Fruit fly (Drosophila melanogaster) whole organism, adult: ENCODE results near the gene CG12974.

Source experiments
- CG11617 ChIP-seq: fragments of 200-800 bp; sonication (Bioruptor generic); optimal IDR thresholded peaks from 2 replicates; lab custom pipeline; 2017; ENCODE audit warnings: mild to moderate bottlenecking, missing biosample characterization, missing genetic modification reagents, missing genetic modification characterization
- CG12768 ChIP-seq: fragments of 200-800 bp; sonication (Bioruptor generic); optimal IDR thresholded peaks from 2 replicates; lab custom pipeline; 2017; ENCODE audit warnings: missing biosample characterization, missing genetic modification characterization, mild to moderate bottlenecking, moderate library complexity, missing genetic modification reagents
- CG14711 ChIP-seq: fragments of 200-800 bp; sonication (Bioruptor generic); optimal IDR thresholded peaks from 2 replicates; lab custom pipeline; 2018; ENCODE audit warnings: missing biosample characterization, mild to moderate bottlenecking, missing genetic modification characterization, moderate library complexity
- CG1620 ChIP-seq: fragments of 200-800 bp; sonication (Bioruptor generic); optimal IDR thresholded peaks from 2 replicates; lab custom pipeline; 2016; ENCODE audit warnings: missing biosample characterization, missing genetic modification characterization
- CG33017 ChIP-seq: fragments of 200-800 bp; sonication (Bioruptor generic); optimal IDR thresholded peaks from 2 replicates; lab custom pipeline; 2018; ENCODE audit warnings: missing biosample characterization, mild to moderate bottlenecking, missing genetic modification characterization, moderate library complexity
- CG5204 ChIP-seq: fragments of 200-800 bp; sonication (Bioruptor generic); optimal IDR thresholded peaks from 2 replicates; lab custom pipeline; 2016; ENCODE audit warnings: missing biosample characterization, missing genetic modification characterization
- CG7045 ChIP-seq: fragments of 200-800 bp; sonication (Bioruptor generic); optimal IDR thresholded peaks from 2 replicates; lab custom pipeline; 2017; ENCODE audit warnings: missing biosample characterization, mild to moderate bottlenecking, missing genetic modification characterization
- CG7101 ChIP-seq: fragments of 200-800 bp; sonication (Bioruptor generic); optimal IDR thresholded peaks from 2 replicates; lab custom pipeline; 2018; ENCODE audit warnings: missing biosample characterization, mild to moderate bottlenecking, missing genetic modification characterization, moderate library complexity
- Clk ChIP-seq: fragments of 200-800 bp; sonication (Bioruptor generic); optimal IDR thresholded peaks from 2 replicates; lab custom pipeline; 2017; ENCODE audit warnings: missing biosample characterization, missing genetic modification characterization
- Crg-1 ChIP-seq: fragments of 200-800 bp; sonication (Bioruptor generic); optimal IDR thresholded peaks from 2 replicates; lab custom pipeline; 2016; ENCODE audit warnings: missing biosample characterization, missing genetic modification characterization
- Hr96 ChIP-seq: fragments of 200-800 bp; sonication (Bioruptor generic); optimal IDR thresholded peaks from 2 replicates; lab custom pipeline; 2016; ENCODE audit warnings: missing biosample characterization, missing genetic modification characterization
- Mnt ChIP-seq: fragments of 200-800 bp; sonication (Bioruptor generic); optimal IDR thresholded peaks from 2 replicates; lab custom pipeline; 2016; ENCODE audit warnings: missing biosample characterization, mild to moderate bottlenecking, missing genetic modification characterization
- bab1 ChIP-seq: fragments of 200-800 bp; sonication (Bioruptor generic); optimal IDR thresholded peaks from 3 replicates; lab custom pipeline; 2019; ENCODE audit warnings: missing biosample characterization, mild to moderate bottlenecking, missing genetic modification characterization, moderate library complexity
- cic ChIP-seq: fragments of 200-800 bp; sonication (Bioruptor generic); optimal IDR thresholded peaks from 2 replicates; lab custom pipeline; 2017; ENCODE audit warnings: missing biosample characterization, mild to moderate bottlenecking, missing genetic modification characterization, moderate library complexity
- cnc ChIP-seq, 2 experiments: fragments of >200 bp; optimal IDR thresholded peaks; 2 replicates each; lab custom pipeline; 2017
- kay ChIP-seq: fragments of 200-800 bp; sonication (Bioruptor generic); peaks from one replicate; lab custom pipeline; 2016; ENCODE audit warnings: missing biosample characterization, missing genetic modification characterization, borderline replicate concordance
- ovo ChIP-seq: fragments of 200-800 bp; sonication (Bioruptor generic); optimal IDR thresholded peaks from 2 replicates; lab custom pipeline; 2016; ENCODE audit warnings: missing biosample characterization, missing genetic modification characterization
- pad ChIP-seq: fragments of 200-800 bp; sonication (Bioruptor generic); optimal IDR thresholded peaks from 3 replicates; lab custom pipeline; 2017; ENCODE audit warnings: missing biosample characterization, missing genetic modification characterization, mild to moderate bottlenecking, moderate library complexity, missing genetic modification reagents
- tj ChIP-seq: fragments of 200-800 bp; sonication (Bioruptor generic); optimal IDR thresholded peaks from 3 replicates; lab custom pipeline; 2017; ENCODE audit warnings: missing biosample characterization, mild to moderate bottlenecking, missing genetic modification characterization, moderate library complexity
- toe ChIP-seq: fragments of 200-800 bp; sonication (Bioruptor generic); optimal IDR thresholded peaks from 2 replicates; lab custom pipeline; 2016; ENCODE audit warnings: missing biosample characterization, missing genetic modification characterization

The CG12974 gene

DNA sequence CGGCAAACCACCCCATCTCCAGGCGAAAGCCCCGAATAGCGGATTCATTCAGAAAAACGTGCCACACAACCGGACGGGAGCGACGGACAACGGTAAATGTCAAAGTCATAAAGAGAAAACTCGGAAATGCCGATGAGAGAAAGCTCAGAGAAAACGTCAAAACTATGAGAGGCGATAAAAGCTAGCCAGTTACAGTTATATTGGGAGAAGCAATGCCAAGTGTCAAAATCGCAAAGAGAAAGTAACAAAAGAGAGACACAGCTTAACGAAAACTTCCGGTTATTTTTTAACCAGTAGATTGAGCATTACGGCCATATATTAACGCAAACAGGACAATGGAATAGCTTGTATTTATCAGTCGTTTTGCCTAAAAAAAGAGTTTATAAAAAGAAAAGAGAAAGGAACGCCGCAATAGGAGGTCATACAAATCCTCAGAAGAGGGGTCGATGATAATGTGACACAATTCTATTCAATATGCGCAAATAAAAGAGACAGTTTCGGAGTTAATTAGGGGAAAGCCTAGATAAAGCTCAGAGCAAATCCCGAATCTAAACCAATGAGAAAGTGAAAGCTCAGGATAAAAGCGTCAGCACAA is 33.6 kb upstream of the CG12974 start:
- TF ChIP-seq pad (GFP tag; lab: Kevin White, UChicago) (peak; percentile 0), CG7045 (GFP tag; lab: Kevin White, UChicago) (no peak)

DNA sequence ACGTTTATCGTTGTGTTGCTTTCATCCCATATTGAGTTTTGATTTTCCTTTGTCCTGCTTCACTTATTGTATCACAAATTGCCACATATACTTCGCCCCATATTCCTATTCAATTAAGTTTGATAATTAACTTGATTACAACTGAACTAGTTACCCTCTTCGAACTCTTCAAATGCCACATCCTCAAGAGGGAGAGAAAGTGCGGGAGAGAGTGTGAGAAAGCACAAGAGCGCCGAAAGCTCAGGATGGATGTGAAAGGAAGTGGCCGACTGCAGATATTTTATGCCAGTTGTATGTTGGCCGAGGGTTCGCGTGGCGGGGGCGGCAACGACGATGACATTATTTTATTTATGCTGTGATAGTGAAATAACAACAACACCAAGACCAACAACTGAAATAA is 32.7 kb upstream of the CG12974 start, which contains the start of gene Rab26:
Rab26 (plus strand) TSS at position 301 of the 400 bp plus-strand sequence.
- TF ChIP-seq CG11617 (GFP tag; lab: Kevin White, UChicago) (no peak), pad (GFP tag; lab: Kevin White, UChicago) (no peak), CG14711 (tag; lab: Kevin White, UChicago) (no peak), Hr96 (no peak), CG12768 (GFP tag; lab: Kevin White, UChicago) (no peak), Crg-1 (no peak), CG33017 (tag; lab: Kevin White, UChicago) (no peak), CG5204 (no peak), Mnt (GFP tag; lab: Kevin White, UChicago) (no peak), kay (GFP tag; lab: Kevin White, UChicago) (no peak), cnc (optimal IDR thresholded peaks at IDR 0.05; lab: Kevin White, UChicago) (no peak), toe (GFP tag; lab: Kevin White, UChicago) (no peak), tj (GFP tag; lab: Kevin White, UChicago) (no peak), CG7101 (tag; lab: Kevin White, UChicago) (no peak), Clk (GFP tag; lab: Kevin White, UChicago) (no peak), CG7045 (GFP tag; lab: Kevin White, UChicago) (no peak), bab1 (no peak), CG1620 (no peak), ovo (GFP tag; lab: Kevin White, UChicago) (no peak), cic (no peak)

DNA sequence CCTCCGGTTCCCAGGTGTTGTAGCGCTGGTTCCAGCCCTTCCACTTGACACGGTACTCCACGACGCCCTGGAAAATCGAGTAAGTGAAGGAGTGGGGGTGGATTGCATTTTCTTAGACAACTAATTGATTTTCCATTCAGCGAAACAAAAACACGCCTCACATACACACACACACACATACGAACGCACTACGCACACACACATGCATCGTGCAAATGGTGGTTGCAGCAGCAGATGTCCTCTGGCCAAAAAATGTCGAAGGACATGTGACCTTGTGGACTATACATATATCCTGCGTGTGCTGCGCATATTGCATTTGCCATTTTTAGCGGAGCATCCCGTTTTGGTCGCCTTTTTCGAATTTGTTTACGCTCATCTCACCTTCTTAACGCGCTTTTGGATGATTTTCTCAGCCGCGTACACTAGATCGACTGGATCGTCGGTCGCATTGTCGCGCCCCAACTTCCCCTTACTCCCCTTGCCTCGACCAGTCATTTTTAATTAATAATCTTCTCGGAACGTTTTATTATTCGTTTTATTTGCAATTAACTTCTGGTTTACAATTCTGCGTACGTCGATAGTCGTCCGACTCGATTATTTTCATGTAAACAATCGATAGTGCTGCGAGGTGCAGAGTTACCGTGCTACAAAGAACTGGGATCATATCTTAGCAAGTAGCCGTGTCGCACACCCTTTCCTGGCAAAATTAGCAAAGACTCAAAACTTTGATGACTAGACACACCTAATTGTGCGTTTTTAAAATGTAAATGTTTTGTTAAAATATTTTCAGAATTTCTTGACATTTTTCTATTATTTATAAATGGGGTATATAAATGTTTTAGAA is 31.9 kb upstream of the CG12974 start, which contains the start of gene Pc:
Pc (minus strand) TSS at position 605 of the 844 bp plus-strand sequence.
- peak; percentile 21 for TF ChIP-seq CG1620
- TF ChIP-seq CG7045 (GFP tag; lab: Kevin White, UChicago) = no peak
- peak; percentile 86 for TF ChIP-seq CG14711 (tag; lab: Kevin White, UChicago)
- TF ChIP-seq Crg-1 = no peak
- TF ChIP-seq bab1 = peak; percentile 60
- TF ChIP-seq Clk (GFP tag; lab: Kevin White, UChicago) = no peak
- TF ChIP-seq Mnt (GFP tag; lab: Kevin White, UChicago) = peak; percentile 54
- no peak for TF ChIP-seq pad (GFP tag; lab: Kevin White, UChicago)
- TF ChIP-seq CG7101 (tag; lab: Kevin White, UChicago) = no peak
- peak; percentile 70 for TF ChIP-seq tj (GFP tag; lab: Kevin White, UChicago)
- peak; percentile 15 for TF ChIP-seq toe (GFP tag; lab: Kevin White, UChicago)
- TF ChIP-seq Hr96 = no peak
- peak; percentile 88 for TF ChIP-seq kay (GFP tag; lab: Kevin White, UChicago)
- TF ChIP-seq ovo (GFP tag; lab: Kevin White, UChicago) = no peak
- TF ChIP-seq CG11617 (GFP tag; lab: Kevin White, UChicago) = no peak
- no peak for TF ChIP-seq CG33017 (tag; lab: Kevin White, UChicago)
- no peak for TF ChIP-seq CG12768 (GFP tag; lab: Kevin White, UChicago)
- TF ChIP-seq CG5204 = no peak
- TF ChIP-seq cic = peak; percentile 3
- TF ChIP-seq cnc (optimal IDR thresholded peaks at IDR 0.05; lab: Kevin White, UChicago) = no peak

DNA sequence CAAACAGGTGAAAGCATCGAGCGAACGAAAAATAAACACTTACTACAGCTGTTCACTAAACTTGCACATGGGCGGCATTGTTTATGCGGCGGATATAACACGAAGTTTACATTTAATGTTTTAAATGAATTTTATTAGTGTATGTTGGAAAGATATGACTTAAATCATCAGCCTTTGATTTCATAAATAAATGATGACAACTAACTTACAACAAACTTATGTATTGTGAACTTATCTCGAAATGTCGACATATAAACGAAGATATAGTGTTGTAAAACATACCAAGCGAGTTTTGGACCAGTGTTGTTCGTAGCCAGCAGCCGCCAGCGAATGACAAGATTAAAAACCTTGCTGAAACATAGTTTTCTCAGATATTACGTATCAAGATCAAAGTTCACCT is 18.6 kb upstream of the CG12974 start, which contains the start of the genes CG11309 and CG7632:
CG11309 (minus strand) TSS at position 259 of the 400 bp plus-strand sequence.
CG7632 (plus strand) TSS at position 298 of the 400 bp plus-strand sequence.
- TF ChIP-seq cnc (optimal IDR thresholded peaks at IDR 0.05; lab: Kevin White, UChicago) = no peak
- TF ChIP-seq pad (GFP tag; lab: Kevin White, UChicago) = peak; percentile 96
- TF ChIP-seq Mnt (GFP tag; lab: Kevin White, UChicago) = peak; percentile 99
- peak; percentile 98 for TF ChIP-seq ovo (GFP tag; lab: Kevin White, UChicago)
- TF ChIP-seq CG1620 = peak; percentile 99
- peak; percentile 100 for TF ChIP-seq bab1
- TF ChIP-seq cic = peak; percentile 96
- TF ChIP-seq Hr96 = peak; percentile 99
- TF ChIP-seq CG14711 (tag; lab: Kevin White, UChicago) = peak; percentile 99
- peak; percentile 98 for TF ChIP-seq Clk (GFP tag; lab: Kevin White, UChicago)
- TF ChIP-seq Crg-1 = peak; percentile 99
- TF ChIP-seq CG12768 (GFP tag; lab: Kevin White, UChicago) = peak; percentile 100
- peak; percentile 99 for TF ChIP-seq CG5204
- TF ChIP-seq CG7101 (tag; lab: Kevin White, UChicago) = peak; percentile 100
- peak; percentile 100 for TF ChIP-seq CG11617 (GFP tag; lab: Kevin White, UChicago)
- TF ChIP-seq tj (GFP tag; lab: Kevin White, UChicago) = peak; percentile 96
- TF ChIP-seq toe (GFP tag; lab: Kevin White, UChicago) = peak; percentile 99
- TF ChIP-seq kay (GFP tag; lab: Kevin White, UChicago) = peak; percentile 98
- TF ChIP-seq CG7045 (GFP tag; lab: Kevin White, UChicago) = peak; percentile 100
- peak; percentile 100 for TF ChIP-seq CG33017 (tag; lab: Kevin White, UChicago)

DNA sequence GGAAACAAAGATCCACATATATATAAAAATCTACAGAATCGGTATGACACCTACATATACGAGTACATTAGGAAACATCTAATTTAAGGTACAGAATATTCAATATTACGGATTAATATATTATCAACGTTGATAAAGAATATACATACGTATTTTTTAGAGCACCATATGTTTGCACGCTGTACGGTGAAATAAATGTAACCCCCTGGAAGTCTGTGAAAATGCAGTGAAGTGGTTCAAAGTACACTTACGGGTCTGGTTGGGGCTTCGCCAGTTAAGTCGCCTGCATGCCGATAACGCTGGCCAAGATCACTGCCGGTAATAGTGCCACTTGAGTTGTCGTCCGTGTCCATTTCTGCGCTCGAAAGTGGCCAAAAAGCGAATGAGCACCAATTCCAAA is 17.9 kb upstream of the CG12974 start:
- no peak for TF ChIP-seq CG7045 (GFP tag; lab: Kevin White, UChicago)
- TF ChIP-seq tj (GFP tag; lab: Kevin White, UChicago) = no peak
- TF ChIP-seq kay (GFP tag; lab: Kevin White, UChicago) = peak; percentile 91
- no peak for TF ChIP-seq toe (GFP tag; lab: Kevin White, UChicago)
- TF ChIP-seq cic = no peak
- peak; percentile 42 for TF ChIP-seq CG12768 (GFP tag; lab: Kevin White, UChicago)
- TF ChIP-seq CG1620 = no peak
- no peak for TF ChIP-seq Hr96
- TF ChIP-seq pad (GFP tag; lab: Kevin White, UChicago) = no peak
- no peak for TF ChIP-seq cnc (optimal IDR thresholded peaks at IDR 0.05; lab: Kevin White, UChicago)
